Worm (Caenorhabditis elegans): ENCODE results near the gene nlp-36.

The nlp-36 gene

ce11 chrIII:9534193-9534592, 45.7 kb downstream of the nlp-36 start:
- TF ChIP-seq egrh-3 (GFP tag; IDR thresholded peaks at IDR 0.05) = 0 out of 2 replicates have a peak, but pooled peaks have one; percentile 27
- peak; percentile 96 for TF ChIP-seq hsf-1 (GFP tag; IDR thresholded peaks at IDR 0.05)
- TF ChIP-seq pbrm-1 (GFP tag; IDR thresholded peaks at IDR 0.05) = peak; percentile 17; the same call in 1 of the 2 replicates
- 0 out of 2 replicates have a peak, but pooled peaks have one; percentile 29 for TF ChIP-seq dox-1 (GFP tag; IDR thresholded peaks at IDR 0.05)
- peak; percentile 19; the same call in 1 of the 2 replicates for TF ChIP-seq madf-6 (GFP tag; IDR thresholded peaks at IDR 0.05)
- TF ChIP-seq F33H1.4 (GFP tag; IDR thresholded peaks at IDR 0.05) = peak; percentile 52

DNA sequence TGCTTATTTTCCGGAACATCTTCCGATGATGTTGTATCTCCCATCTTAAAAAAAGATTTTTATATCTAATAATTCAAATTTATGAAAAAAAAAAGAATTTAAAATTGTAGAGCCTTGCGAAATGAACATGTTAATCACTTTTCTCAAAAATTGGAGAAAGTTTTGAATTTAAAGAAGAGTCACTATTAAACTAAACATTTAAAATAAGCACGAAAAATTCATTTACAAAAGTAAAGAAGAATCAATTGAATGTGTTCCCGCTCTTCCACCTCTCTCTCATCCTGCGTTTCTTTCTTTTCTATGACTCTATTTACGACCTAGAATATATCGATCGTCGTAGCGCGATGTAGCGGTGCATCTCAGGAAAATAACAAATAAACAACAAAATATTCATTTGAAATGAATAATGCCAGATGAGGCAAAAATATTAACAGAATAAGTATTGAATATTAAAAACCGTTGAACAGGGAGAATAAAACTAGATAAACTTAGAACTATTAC, 50.2 kb downstream of the nlp-36 start, which contains the start of gene ZK1098.3:
Gene ZK1098.3, minus strand, starts transcription at position 51 of the 501 bp plus-strand sequence.
- TF ChIP-seq chd-7 (tag; optimal IDR thresholded peaks at IDR 0.05) (no peak), egl-44 (GFP tag; IDR thresholded peaks at IDR 0.05) (no peak), die-1 (tag; optimal IDR thresholded peaks at IDR 0.05) (no peak), F10E7.11 (tag; optimal IDR thresholded peaks at IDR 0.05) (no peak), mxl-1 (tag; optimal IDR thresholded peaks at IDR 0.05) (no peak), hmg-1.2 (GFP tag; IDR thresholded peaks at IDR 0.05) (peak; percentile 27; the same call in 1 of the 2 replicates), B0336.3 (GFP tag; IDR thresholded peaks at IDR 0.05) (no peak), repo-1 (tag; optimal IDR thresholded peaks at IDR 0.05) (no peak), ztf-26 (tag; optimal IDR thresholded peaks at IDR 0.05) (no peak), him-1 (tag; optimal IDR thresholded peaks at IDR 0.05) (no peak), attf-5 (GFP tag; optimal IDR thresholded peaks at IDR 0.05) (peak; percentile 2)
